Worm (Caenorhabditis elegans) whole organism, L3 larva: ENCODE results near the gene ZK185.5.

ENCODE experiments used
- ceh-28 ChIP-seq: fragments of 150-350 bp; optimal IDR thresholded peaks from 2 replicates; lab custom pipeline; 2014; ENCODE audit warnings: missing biosample characterization, missing genetic modification reagents, missing genetic modification characterization
- elt-3 ChIP-seq, 3 experiments: fragments of 150-350 bp in 1 of 3; sonication (generic microtip) in 2 of 3; optimal IDR thresholded peaks; 2 replicates in 2 of 3; 4 replicates in 1 of 3; lab custom pipeline; 2014 to 2017; ENCODE audit warnings: missing biosample characterization in 3 of 3, missing genetic modification characterization in 3 of 3
- sea-2 ChIP-seq: fragments of 150-350 bp; sonication (generic microtip); optimal IDR thresholded peaks from 4 replicates; lab custom pipeline; 2014; ENCODE audit warnings: missing biosample characterization, missing genetic modification reagents, missing genetic modification characterization
- skn-1 ChIP-seq: fragments of 150-350 bp; optimal IDR thresholded peaks from 2 replicates; lab custom pipeline; 2014; ENCODE audit warnings: missing biosample characterization, missing genetic modification characterization

DNA sequence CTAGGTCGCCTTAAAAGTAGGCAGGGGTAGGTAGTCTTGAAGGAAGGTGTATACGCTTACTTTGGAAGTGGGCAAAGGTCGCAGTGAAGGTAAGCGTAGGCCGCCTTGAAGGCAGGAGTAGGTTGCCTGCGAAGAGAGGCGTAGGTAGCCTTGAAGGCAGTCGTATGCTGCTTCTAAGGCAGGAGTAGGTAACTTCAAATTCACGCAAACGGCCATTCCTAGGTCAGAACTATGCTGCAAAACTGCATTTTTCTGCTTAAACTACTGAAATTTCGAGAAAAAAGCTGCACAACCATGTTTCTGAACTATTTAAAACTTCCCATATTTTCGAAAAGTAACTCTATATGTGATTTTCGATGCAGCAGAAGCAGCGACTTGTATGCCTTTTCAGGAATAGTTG, 33.8 kb upstream of the ZK185.5 start:
- TF ChIP-seq ceh-28 (tag; lab: Kevin White, UChicago) (no peak), elt-3 (tag; optimal IDR thresholded peaks at IDR 0.05; lab: Kevin White, UChicago) (no peak), skn-1 (tag; lab: Kevin White, UChicago) (no peak), sea-2 (GFP tag; lab: Kevin White, UChicago) (no peak)
